Fruit fly (Drosophila melanogaster): ENCODE data around the gene obst-E.

DNA sequence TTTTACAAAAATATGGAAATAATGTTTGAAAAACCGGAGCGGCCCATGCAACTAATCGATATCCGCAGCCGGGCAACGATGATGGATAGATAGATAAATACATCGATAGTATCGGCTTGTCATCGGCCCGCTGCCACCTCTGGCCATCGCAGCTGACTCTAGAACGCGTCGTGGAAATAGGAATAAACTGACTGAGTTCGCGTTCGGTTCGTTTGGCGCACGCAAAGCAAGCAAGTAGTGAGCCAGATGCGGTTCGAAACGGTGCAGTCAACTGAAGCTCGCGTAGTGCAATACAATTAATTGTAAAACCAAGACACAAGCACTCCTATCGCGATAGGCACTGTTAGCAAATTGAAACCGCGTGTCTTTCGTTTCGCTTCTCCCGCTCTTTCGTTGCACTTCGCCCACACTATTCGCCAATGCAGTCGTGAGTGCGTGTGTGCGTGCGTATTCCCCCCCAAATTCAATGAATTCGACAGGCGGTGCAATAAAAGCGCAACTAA is 41.4 kb downstream of the obst-E start, which contains the start of gene CG11030:
- TF ChIP-seq Snoo (tag; optimal IDR thresholded peaks at IDR 0.05): no peak
- no peak for TF ChIP-seq Pif1A (GFP tag; optimal IDR thresholded peaks at IDR 0.05)
- TF ChIP-seq CG15710 (tag; optimal IDR thresholded peaks at IDR 0.05): no peak
